Worm (Caenorhabditis elegans) whole organism, L4/young adult: ENCODE measurements around the gene exc-7.

Experiments used
- W03F9.2 ChIP-seq: fragments of 150-350 bp; optimal IDR thresholded peaks from 2 replicates; lab custom pipeline; 2014; ENCODE audit warnings: missing biosample characterization, missing genetic modification characterization
- him-1 ChIP-seq: sonication (generic microtip); optimal IDR thresholded peaks from 2 replicates; lab custom pipeline; 2016; ENCODE audit warnings: missing genotype, missing genetic modification reagents, missing genetic modification characterization, missing compliant biosample characterization

DNA sequence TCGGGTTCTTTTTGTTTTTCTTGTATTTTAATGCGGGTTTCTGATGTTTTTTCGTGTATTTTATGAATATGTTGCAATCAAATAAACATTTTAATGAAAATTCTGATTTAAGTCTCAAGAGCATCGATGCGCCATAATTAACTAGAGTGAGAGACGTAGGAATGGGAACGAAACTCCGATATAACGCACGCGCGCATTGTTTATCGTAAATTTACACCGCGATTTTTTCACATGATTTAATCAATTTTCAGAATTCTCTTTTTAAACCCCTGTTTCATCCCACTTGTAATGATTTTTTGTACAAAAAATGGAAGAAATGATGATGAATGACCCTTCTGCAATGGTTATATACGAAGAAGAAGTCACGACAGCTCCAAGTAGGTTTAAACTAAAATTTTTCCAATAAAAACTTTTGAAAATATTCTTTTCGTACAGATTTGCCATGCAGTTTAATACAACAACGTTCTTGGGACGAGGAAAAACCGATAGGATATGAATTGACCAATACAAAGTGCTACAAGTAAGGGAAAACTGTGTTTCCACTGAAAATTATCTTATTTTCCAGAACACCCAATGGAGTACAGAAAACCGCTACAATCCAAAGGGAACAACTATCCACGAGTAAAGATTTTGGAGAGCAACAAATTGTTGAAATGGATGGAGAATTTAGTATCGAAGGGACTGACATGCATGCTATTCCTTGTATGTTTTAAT, 18.2 kb upstream of the exc-7 start, which contains the start of gene zfp-2:
- no peak for TF ChIP-seq W03F9.2 (tag; lab: Kevin White, UChicago)
- no peak for TF ChIP-seq him-1 (tag; lab: Kevin White, UChicago)
